Fruit fly (Drosophila melanogaster) whole organism, adult: ENCODE results near the gene wol.

Source experiments
- CG11617 ChIP-seq: fragments of 200-800 bp; sonication (Bioruptor generic); optimal IDR thresholded peaks from 2 replicates; lab custom pipeline; 2017; ENCODE audit warnings: mild to moderate bottlenecking, missing biosample characterization, missing genetic modification reagents, missing genetic modification characterization
- Mnt ChIP-seq: fragments of 200-800 bp; sonication (Bioruptor generic); optimal IDR thresholded peaks from 2 replicates; lab custom pipeline; 2016; ENCODE audit warnings: missing biosample characterization, mild to moderate bottlenecking, missing genetic modification characterization
- ovo ChIP-seq: fragments of 200-800 bp; sonication (Bioruptor generic); optimal IDR thresholded peaks from 2 replicates; lab custom pipeline; 2016; ENCODE audit warnings: missing biosample characterization, missing genetic modification characterization

dm6 chr2L:8274958-8275584, 27.7 kb downstream of the wol start:
- TF ChIP-seq ovo (GFP tag; lab: Kevin White, UChicago) (no peak), CG11617 (GFP tag; lab: Kevin White, UChicago) (no peak), Mnt (GFP tag; lab: Kevin White, UChicago) (no peak)
